Fruit fly (Drosophila melanogaster) whole organism, embryonic: ENCODE data around the gene Zip89B.

Experiments used
- Aef1 ChIP-seq: fragments of 200-800 bp; sonication (Bioruptor generic); IDR thresholded peaks from 3 replicates; pipeline ENCODE4 v1.3.6; 2022; ENCODE audit warnings: missing biosample characterization, missing genetic modification characterization
- Antp ChIP-seq: fragments of 200-800 bp; sonication (Bioruptor generic); optimal IDR thresholded peaks from 3 replicates; lab custom pipeline; 2016; ENCODE audit warnings: missing biosample characterization, missing genetic modification characterization
- Bgb ChIP-seq: fragments of 200-800 bp; sonication (Bioruptor generic); IDR thresholded peaks from 2 replicates; pipeline ENCODE4 v1.3.6; 2022; ENCODE audit warnings: missing biosample characterization, missing genetic modification characterization; ENCODE audit not compliant: partially characterized antibody
- CG10543 ChIP-seq: fragments of 200-800 bp; sonication (Bioruptor generic); optimal IDR thresholded peaks from 3 replicates; lab custom pipeline; 2017; ENCODE audit warnings: missing biosample characterization, mild to moderate bottlenecking, missing genetic modification characterization, moderate library complexity
- CG11398 ChIP-seq: fragments of 200-800 bp; sonication (Bioruptor generic); optimal IDR thresholded peaks from 2 replicates; lab custom pipeline; 2016; ENCODE audit warnings: missing biosample characterization, missing genetic modification characterization
- CG17361 ChIP-seq: fragments of 200-800 bp; sonication (Bioruptor generic); IDR thresholded peaks from 3 replicates; pipeline ENCODE4 v1.3.6; 2022; ENCODE audit warnings: missing biosample characterization, missing genetic modification characterization
- CG17568 ChIP-seq: fragments of 200-800 bp; sonication (Bioruptor generic); optimal IDR thresholded peaks from 2 replicates; lab custom pipeline; 2018; ENCODE audit warnings: missing biosample characterization, mild to moderate bottlenecking, missing genetic modification characterization, moderate library complexity
- CG1832 ChIP-seq: fragments of 200-800 bp; sonication (Bioruptor generic); optimal IDR thresholded peaks from 2 replicates; lab custom pipeline; 2017; ENCODE audit warnings: missing biosample characterization, mild to moderate bottlenecking, missing genetic modification characterization, inconsistent platforms
- CG2889 ChIP-seq: fragments of 200-800 bp; sonication (Bioruptor generic); IDR thresholded peaks from 3 replicates; pipeline ENCODE4 v1.3.6; 2022; ENCODE audit warnings: missing biosample characterization, missing genetic modification characterization
- CG32772 ChIP-seq: fragments of 200-800 bp; sonication (Bioruptor generic); IDR thresholded peaks from 2 replicates; pipeline ENCODE4 v1.3.6; 2022; ENCODE audit warnings: missing biosample characterization, missing genetic modification characterization
- CG4360 ChIP-seq: fragments of 200-800 bp; sonication (Bioruptor generic); IDR thresholded peaks from 2 replicates; pipeline ENCODE4 v1.3.6; 2022; ENCODE audit warnings: missing biosample characterization, missing genetic modification characterization
- CG4424 ChIP-seq: fragments of 200-800 bp; sonication (Bioruptor generic); optimal IDR thresholded peaks from 3 replicates; lab custom pipeline; 2016; ENCODE audit warnings: missing biosample characterization, missing genetic modification characterization
- CG6813 ChIP-seq: fragments of 200-800 bp; sonication (Bioruptor generic); optimal IDR thresholded peaks from 2 replicates; lab custom pipeline; 2017; ENCODE audit warnings: missing biosample characterization, missing genetic modification characterization, mild to moderate bottlenecking, moderate library complexity, missing genetic modification reagents
- CG8089 ChIP-seq: fragments of 200-800 bp; sonication (Bioruptor generic); optimal IDR thresholded peaks from 3 replicates; lab custom pipeline; 2016; ENCODE audit warnings: missing biosample characterization, missing genetic modification characterization
- CG8765 ChIP-seq: fragments of 200-800 bp; sonication (Bioruptor generic); IDR thresholded peaks from 2 replicates; pipeline ENCODE4 v1.3.6; 2022; ENCODE audit warnings: missing biosample characterization, missing genetic modification characterization
- CHES-1-like ChIP-seq: fragments of 200-800 bp; sonication (Bioruptor generic); optimal IDR thresholded peaks from 2 replicates; lab custom pipeline; 2016; ENCODE audit warnings: missing biosample characterization, missing genetic modification characterization
- Dek ChIP-seq: fragments of 200-800 bp; sonication (Bioruptor generic); optimal IDR thresholded peaks from 3 replicates; lab custom pipeline; 2019; ENCODE audit warnings: missing biosample characterization, mild to moderate bottlenecking, missing genetic modification characterization, moderate library complexity
- Dp ChIP-seq: fragments of 200-800 bp; sonication (Bioruptor generic); optimal IDR thresholded peaks from 2 replicates; lab custom pipeline; 2018; ENCODE audit warnings: missing biosample characterization, mild to moderate bottlenecking, missing genetic modification characterization, moderate library complexity
- Hand ChIP-seq: fragments of 200-800 bp; sonication (Bioruptor generic); optimal IDR thresholded peaks from 2 replicates; lab custom pipeline; 2017; ENCODE audit warnings: mild to moderate bottlenecking, missing biosample characterization, missing genetic modification reagents, missing genetic modification characterization
- Hey ChIP-seq: fragments of 200-800 bp; sonication (Bioruptor generic); optimal IDR thresholded peaks from 3 replicates; lab custom pipeline; 2018; ENCODE audit warnings: missing biosample characterization, mild to moderate bottlenecking, missing genetic modification characterization
- Hmx ChIP-seq: fragments of 200-800 bp; sonication (Bioruptor generic); optimal IDR thresholded peaks from 2 replicates; lab custom pipeline; 2016; ENCODE audit warnings: missing biosample characterization, missing genetic modification characterization
- Hr78 ChIP-seq, 2 experiments: fragments of 200-800 bp in 1 of 2; fragments of >200 bp in 1 of 2; sonication (Bioruptor generic) in 1 of 2; optimal IDR thresholded peaks; 2 replicates each; lab custom pipeline; 2017 to 2019; ENCODE audit warnings: missing biosample characterization in 2 of 2, missing genetic modification characterization in 2 of 2, mild to moderate bottlenecking in 1 of 2, moderate library complexity in 1 of 2
- Jarid2 ChIP-seq: fragments of 200-800 bp; sonication (Bioruptor generic); optimal IDR thresholded peaks from 3 replicates; lab custom pipeline; 2017; ENCODE audit warnings: mild to moderate bottlenecking, missing biosample characterization, missing genetic modification reagents, missing genetic modification characterization
- Mad ChIP-seq: fragments of 200-800 bp; sonication (Bioruptor generic); optimal IDR thresholded peaks from 2 replicates; lab custom pipeline; 2016; ENCODE audit warnings: missing biosample characterization, missing genetic modification characterization
- Med ChIP-seq: fragments of 200-800 bp; sonication (Bioruptor generic); peaks from one replicate; lab custom pipeline; 2016; ENCODE audit warnings: missing biosample characterization, missing genetic modification characterization, mild to moderate bottlenecking, inconsistent platforms, moderate library complexity
- Mrtf ChIP-seq: fragments of 200-800 bp; sonication (Bioruptor generic); IDR thresholded peaks from 3 replicates; pipeline ENCODE4 v1.3.6; 2022; ENCODE audit warnings: missing biosample characterization, missing genetic modification characterization
- NK7.1 ChIP-seq: fragments of 200-800 bp; sonication (Bioruptor generic); optimal IDR thresholded peaks from 3 replicates; lab custom pipeline; 2016; ENCODE audit warnings: missing biosample characterization, missing genetic modification characterization
- Pdp1 ChIP-seq, 2 experiments: fragments of 200-800 bp; sonication (Bioruptor generic); optimal IDR thresholded peaks; 3 replicates each; lab custom pipeline; 2016; ENCODE audit warnings: missing biosample characterization in 2 of 2, missing genetic modification characterization in 2 of 2, mild to moderate bottlenecking in 1 of 2, moderate library complexity in 1 of 2
- Sin3A ChIP-seq: fragments of >200 bp; optimal IDR thresholded peaks from 2 replicates; lab custom pipeline; 2018
- Sox100B ChIP-seq: fragments of 200-800 bp; sonication (Bioruptor generic); optimal IDR thresholded peaks from 3 replicates; lab custom pipeline; 2018; ENCODE audit warnings: missing biosample characterization, mild to moderate bottlenecking, missing genetic modification characterization
- ash1 ChIP-seq: fragments of 200-800 bp; sonication (Bioruptor generic); optimal IDR thresholded peaks from 2 replicates; lab custom pipeline; 2018; ENCODE audit warnings: missing biosample characterization, mild to moderate bottlenecking, missing genetic modification characterization
- bbx ChIP-seq: fragments of 200-800 bp; sonication (Bioruptor generic); IDR thresholded peaks from 2 replicates; pipeline ENCODE4 v1.3.6; 2022; ENCODE audit warnings: missing biosample characterization, missing genetic modification characterization; ENCODE audit not compliant: partially characterized antibody
- crc ChIP-seq: fragments of 200-800 bp; sonication (Bioruptor generic); optimal IDR thresholded peaks from 2 replicates; lab custom pipeline; 2016; ENCODE audit warnings: missing biosample characterization, missing genetic modification characterization
- crol ChIP-seq: fragments of 200-800 bp; sonication (Bioruptor generic); IDR thresholded peaks from 2 replicates; pipeline ENCODE4 v1.3.6; 2022; ENCODE audit warnings: missing biosample characterization, missing genetic modification characterization
- dm ChIP-seq: fragments of 200-800 bp; sonication (Bioruptor generic); optimal IDR thresholded peaks from 3 replicates; lab custom pipeline; 2016; ENCODE audit warnings: missing biosample characterization, missing genetic modification characterization
- gsb-n ChIP-seq: fragments of 200-800 bp; sonication (Bioruptor generic); optimal IDR thresholded peaks from 3 replicates; lab custom pipeline; 2018; ENCODE audit warnings: missing biosample characterization, mild to moderate bottlenecking, missing genetic modification characterization
- ind ChIP-seq: fragments of 200-800 bp; sonication (Bioruptor generic); optimal IDR thresholded peaks from 3 replicates; lab custom pipeline; 2016; ENCODE audit warnings: missing biosample characterization, missing genetic modification characterization
- kni ChIP-seq: fragments of 200-800 bp; sonication (Bioruptor generic); optimal IDR thresholded peaks from 3 replicates; lab custom pipeline; 2017; ENCODE audit warnings: mild to moderate bottlenecking, missing biosample characterization, missing genetic modification reagents, missing genetic modification characterization
- lov ChIP-seq, 2 experiments: fragments of 200-800 bp in 1 of 2; fragments of >200 bp in 1 of 2; sonication (Bioruptor generic) in 1 of 2; IDR thresholded peaks in 1 of 2; optimal IDR thresholded peaks in 1 of 2; 2 replicates in 1 of 2; 3 replicates in 1 of 2; pipeline versions ENCODE4 v1.3.6 to Lab custom; 2017 to 2022; ENCODE audit warnings: missing biosample characterization in 1 of 2, missing genetic modification characterization in 1 of 2
- maf-S ChIP-seq: fragments of 200-800 bp; sonication (Bioruptor generic); optimal IDR thresholded peaks from 2 replicates; lab custom pipeline; 2016; ENCODE audit warnings: missing biosample characterization, missing genetic modification characterization
- nom ChIP-seq: fragments of 200-800 bp; sonication (Bioruptor generic); optimal IDR thresholded peaks from 2 replicates; lab custom pipeline; 2017; ENCODE audit warnings: missing biosample characterization, missing genetic modification characterization, mild to moderate bottlenecking, moderate library complexity, missing genetic modification reagents
- pzg ChIP-seq: fragments of 200-800 bp; sonication (Bioruptor generic); optimal IDR thresholded peaks from 3 replicates; lab custom pipeline; 2018; ENCODE audit warnings: missing biosample characterization, mild to moderate bottlenecking, missing genetic modification characterization, moderate library complexity
- row ChIP-seq: fragments of 200-800 bp; sonication (Bioruptor generic); IDR thresholded peaks from 3 replicates; pipeline ENCODE4 v1.3.6; 2022; ENCODE audit warnings: missing biosample characterization, missing genetic modification characterization
- seq ChIP-seq: fragments of 200-800 bp; sonication (Bioruptor generic); IDR thresholded peaks from 2 replicates; pipeline ENCODE4 v1.3.6; 2022; ENCODE audit warnings: missing biosample characterization, missing genetic modification characterization
- ssp ChIP-seq: fragments of 200-800 bp; sonication (Bioruptor generic); IDR thresholded peaks from 2 replicates; pipeline ENCODE4 v1.3.6; 2022; ENCODE audit warnings: missing biosample characterization, missing genetic modification characterization
- sug ChIP-seq: fragments of 200-800 bp; optimal IDR thresholded peaks from 2 replicates; lab custom pipeline; 2019; ENCODE audit warnings: missing biosample characterization, mild to moderate bottlenecking, missing genetic modification characterization, moderate library complexity
- tio ChIP-seq: fragments of 200-800 bp; sonication (Bioruptor generic); optimal IDR thresholded peaks from 2 replicates; lab custom pipeline; 2017; ENCODE audit warnings: missing biosample characterization, missing genetic modification characterization, inconsistent platforms
- unpg ChIP-seq: fragments of 200-800 bp; sonication (Bioruptor generic); optimal IDR thresholded peaks from 3 replicates; lab custom pipeline; 2018; ENCODE audit warnings: missing biosample characterization, mild to moderate bottlenecking, missing genetic modification characterization, moderate library complexity
- usp ChIP-seq: fragments of >200 bp; optimal IDR thresholded peaks from 2 replicates; lab custom pipeline; 2017; ENCODE audit warnings: missing biosample characterization, missing genetic modification characterization
- vvl ChIP-seq: fragments of 200-800 bp; sonication (Bioruptor generic); IDR thresholded peaks from 2 replicates; pipeline ENCODE4 v1.3.6; 2022; ENCODE audit warnings: missing biosample characterization, missing genetic modification characterization
- yki ChIP-seq: fragments of >200 bp; optimal IDR thresholded peaks from 3 replicates; lab custom pipeline; 2018
- zfh1 ChIP-seq: fragments of 200-800 bp; sonication (Bioruptor generic); IDR thresholded peaks from 3 replicates; pipeline ENCODE4 v1.3.6; 2022; ENCODE audit warnings: missing biosample characterization, missing genetic modification characterization

Gene Zip89B

dm6 chr3R:16274534-16274933 lies 31.0 kb upstream of the Zip89B start (continued):
- TF ChIP-seq lov (optimal IDR thresholded peaks at IDR 0.05; lab: Kevin White, UChicago) (no peak), lov (GFP tag; IDR thresholded peaks at IDR 0.05; lab: Robert Waterston, UW) (no peak), Antp (GFP tag; lab: Kevin White, UChicago) (no peak), Med (GFP tag; lab: Kevin White, UChicago) (no peak), Hand (no peak), CG8089 (GFP tag; lab: Kevin White, UChicago) (no peak), seq (no peak), Mrtf (GFP tag; lab: Robert Waterston, UW) (no peak), Hey (tag; lab: Kevin White, UChicago) (no peak), Bgb (GFP tag; lab: Robert Waterston, UW) (no peak), CG2889 (GFP tag; lab: Robert Waterston, UW) (no peak), maf-S (no peak), row (GFP tag; lab: Robert Waterston, UW) (no peak), bbx (GFP tag; lab: Robert Waterston, UW) (peak; percentile 26; the same call in 1 of the 2 replicates), Aef1 (GFP tag; lab: Robert Waterston, UW) (no peak), dm (peak; percentile 6), ind (no peak), Hr78 (GFP tag; optimal IDR thresholded peaks at IDR 0.05; lab: Kevin White, UChicago) (no peak), CG32772 (no peak), yki (no peak), CG17361 (GFP tag; lab: Robert Waterston, UW) (no peak), CG6813 (GFP tag; lab: Kevin White, UChicago) (no peak), crol (GFP tag; lab: Robert Waterston, UW) (peak; percentile 66), Hmx (GFP tag; lab: Kevin White, UChicago) (no peak), ssp (GFP tag; lab: Robert Waterston, UW) (no peak), CG11398 (no peak), Sox100B (GFP tag; lab: Kevin White, UChicago) (no peak), CG4360 (GFP tag; lab: Robert Waterston, UW) (peak; percentile 94), NK7.1 (GFP tag; lab: Kevin White, UChicago) (no peak), Pdp1 (GFP tag; optimal IDR thresholded peaks at IDR 0.05; lab: Kevin White, UChicago) (no peak), Sin3A (no peak), nom (peak; percentile 32), vvl (GFP tag; lab: Robert Waterston, UW) (peak; percentile 36; the same call in 1 of the 2 replicates), tio (GFP tag; lab: Kevin White, UChicago) (no peak), crc (GFP tag; lab: Kevin White, UChicago) (no peak), CG10543 (GFP tag; lab: Kevin White, UChicago) (no peak), Mad (GFP tag; lab: Kevin White, UChicago) (no peak), ash1 (GFP tag; lab: Kevin White, UChicago) (peak; percentile 30), CG4424 (GFP tag; lab: Kevin White, UChicago) (no peak), kni (GFP tag; lab: Kevin White, UChicago) (peak; percentile 8), gsb-n (tag; lab: Kevin White, UChicago) (no peak), sug (tag; lab: Kevin White, UChicago) (no peak), Dek (tag; lab: Kevin White, UChicago) (no peak), CG1832 (GFP tag; lab: Kevin White, UChicago) (peak; percentile 70), CHES-1-like (GFP tag; lab: Kevin White, UChicago) (no peak), unpg (no peak), pzg (no peak), CG8765 (GFP tag; lab: Robert Waterston, UW) (no peak), CG17568 (GFP tag; lab: Kevin White, UChicago) (no peak), zfh1 (GFP tag; lab: Robert Waterston, UW) (no peak), Jarid2 (GFP tag; lab: Kevin White, UChicago) (no peak), Dp (no peak), usp (GFP tag; lab: Kevin White, UChicago) (no peak)
